Worm (Caenorhabditis elegans): Measurements from ENCODE around the gene cyp-33D3.

DNA sequence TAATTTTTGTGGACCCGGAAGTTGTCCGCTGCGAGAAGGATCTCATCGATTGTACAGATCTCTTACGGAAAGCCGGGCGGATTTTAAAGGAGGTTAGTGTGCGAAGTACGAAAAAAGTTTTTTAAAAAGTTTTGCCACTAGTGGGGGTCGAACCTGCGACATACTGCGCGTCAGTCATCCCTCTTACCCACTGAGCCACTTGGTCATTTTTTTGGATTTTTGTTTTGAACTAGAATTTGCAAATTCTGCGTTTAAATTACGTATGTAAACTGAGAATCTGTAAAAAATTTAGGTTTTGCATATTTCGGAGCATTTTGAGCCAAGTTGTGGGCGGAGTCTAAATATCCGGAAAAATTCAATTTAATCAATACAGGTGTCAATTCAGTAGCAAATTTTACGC is 11.6 kb upstream of the cyp-33D3 start:
- no peak for TF ChIP-seq W03F9.2 (tag; optimal IDR thresholded peaks at IDR 0.05)
- no peak for TF ChIP-seq him-1 (tag; optimal IDR thresholded peaks at IDR 0.05)

All from whole organism, L4/young adult.